Worm (Caenorhabditis elegans): Measurements from ENCODE around the gene acr-17.

DNA sequence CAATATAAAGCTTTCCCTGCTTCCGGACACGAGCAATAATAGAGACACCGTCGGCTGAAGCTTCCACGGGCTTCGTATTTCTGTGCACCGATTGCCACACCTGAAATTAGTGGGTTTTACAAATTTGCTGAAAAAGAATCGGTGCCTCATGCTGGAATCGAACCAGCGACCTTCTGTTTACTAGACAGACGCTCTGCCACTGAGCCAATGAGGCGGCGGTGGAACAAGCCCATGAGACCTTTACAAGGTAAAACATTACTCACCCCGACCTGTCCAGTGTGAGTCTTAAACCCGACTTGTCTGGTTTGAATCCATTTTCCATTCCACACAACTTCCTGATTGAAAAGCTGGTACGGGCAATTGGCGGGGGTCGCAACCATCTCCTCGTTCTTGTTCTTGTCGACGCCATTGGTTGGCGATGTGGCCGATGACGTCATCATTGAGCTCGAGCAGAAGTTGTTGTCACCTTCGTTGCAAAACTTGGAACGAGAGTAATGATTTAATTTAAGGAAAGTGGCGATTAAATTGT lies 56.1 kb downstream of the acr-17 start, which contains the start of gene ndx-2:
- TF ChIP-seq R02D3.7 (tag; optimal IDR thresholded peaks at IDR 0.05) = no peak
- TF ChIP-seq elt-3 (tag; optimal IDR thresholded peaks at IDR 0.05) = no peak
- no peak for TF ChIP-seq mdl-1 (tag; optimal IDR thresholded peaks at IDR 0.05)
- no peak for TF ChIP-seq nhr-77 (tag; optimal IDR thresholded peaks at IDR 0.05)
- no peak for TF ChIP-seq nhr-76 (tag; optimal IDR thresholded peaks at IDR 0.05)

All from whole organism, L3 larva.